Fruit fly (Drosophila melanogaster) whole organism, embryonic: ENCODE results near the gene CG31493.

ENCODE experiments used
- CG10147 ChIP-seq: fragments of 200-800 bp; sonication (Bioruptor generic); optimal IDR thresholded peaks from 2 replicates; lab custom pipeline; 2019; ENCODE audit warnings: missing biosample characterization, mild to moderate bottlenecking, missing genetic modification characterization, moderate library complexity
- CG10321 ChIP-seq: fragments of 200-800 bp; sonication (Bioruptor generic); IDR thresholded peaks from 2 replicates; pipeline ENCODE4 v1.3.6; 2022; ENCODE audit warnings: missing biosample characterization, missing genetic modification characterization
- CG10565 ChIP-seq: fragments of 200-800 bp; sonication (Bioruptor generic); optimal IDR thresholded peaks from 3 replicates; lab custom pipeline; 2016; ENCODE audit warnings: missing biosample characterization, mild to moderate bottlenecking, missing genetic modification characterization
- CG11723 ChIP-seq: fragments of 200-800 bp; sonication (Bioruptor generic); optimal IDR thresholded peaks from 2 replicates; lab custom pipeline; 2017; ENCODE audit warnings: missing biosample characterization, mild to moderate bottlenecking, missing genetic modification characterization
- CG12942 ChIP-seq: fragments of 200-800 bp; sonication (Bioruptor generic); optimal IDR thresholded peaks from 3 replicates; lab custom pipeline; 2016; ENCODE audit warnings: missing biosample characterization, missing genetic modification characterization
- CG13287 ChIP-seq: fragments of 200-800 bp; sonication (Bioruptor generic); IDR thresholded peaks from 2 replicates; pipeline ENCODE4 v1.3.6; 2022; ENCODE audit warnings: missing biosample characterization, missing genetic modification characterization; ENCODE audit not compliant: partially characterized antibody
- CG15269 ChIP-seq: fragments of 200-800 bp; sonication (Bioruptor generic); optimal IDR thresholded peaks from 2 replicates; lab custom pipeline; 2018; ENCODE audit warnings: missing biosample characterization, mild to moderate bottlenecking, missing genetic modification characterization, moderate library complexity
- CG1647 ChIP-seq: fragments of 200-800 bp; sonication (Bioruptor generic); optimal IDR thresholded peaks from 3 replicates; lab custom pipeline; 2016; ENCODE audit warnings: missing biosample characterization, missing genetic modification characterization
- CG16813 ChIP-seq: fragments of 200-800 bp; sonication (Bioruptor generic); IDR thresholded peaks from 3 replicates; pipeline ENCODE4 v1.3.6; 2022; ENCODE audit warnings: missing biosample characterization, missing genetic modification characterization; ENCODE audit not compliant: partially characterized antibody
- CG17612 ChIP-seq: fragments of 200-800 bp; sonication (Bioruptor generic); IDR thresholded peaks from 2 replicates; pipeline ENCODE4 v1.3.6; 2022; ENCODE audit warnings: missing biosample characterization, missing genetic modification characterization
- CG17829 ChIP-seq: fragments of 200-800 bp; optimal IDR thresholded peaks from 2 replicates; lab custom pipeline; 2019; ENCODE audit warnings: missing biosample characterization, mild to moderate bottlenecking, missing genetic modification characterization, moderate library complexity
- CG18619 ChIP-seq: fragments of 200-800 bp; sonication (Bioruptor generic); optimal IDR thresholded peaks from 3 replicates; lab custom pipeline; 2017; ENCODE audit warnings: missing biosample characterization, mild to moderate bottlenecking, missing genetic modification characterization
- CG2202 ChIP-seq: fragments of 200-800 bp; sonication (Bioruptor generic); optimal IDR thresholded peaks from 2 replicates; lab custom pipeline; 2018; ENCODE audit warnings: missing biosample characterization, mild to moderate bottlenecking, missing genetic modification characterization
- CG2889 ChIP-seq: fragments of 200-800 bp; sonication (Bioruptor generic); IDR thresholded peaks from 3 replicates; pipeline ENCODE4 v1.3.6; 2022; ENCODE audit warnings: missing biosample characterization, missing genetic modification characterization
- CG4424 ChIP-seq: fragments of 200-800 bp; sonication (Bioruptor generic); optimal IDR thresholded peaks from 3 replicates; lab custom pipeline; 2016; ENCODE audit warnings: missing biosample characterization, missing genetic modification characterization
- CG7556 ChIP-seq: fragments of 200-800 bp; sonication (Bioruptor generic); optimal IDR thresholded peaks from 2 replicates; lab custom pipeline; 2017; ENCODE audit warnings: missing biosample characterization, mild to moderate bottlenecking, missing genetic modification characterization
- CG8388 ChIP-seq: fragments of 200-800 bp; sonication (Bioruptor generic); optimal IDR thresholded peaks from 2 replicates; lab custom pipeline; 2019; ENCODE audit warnings: missing biosample characterization, mild to moderate bottlenecking, missing genetic modification characterization, moderate library complexity
- CG8765 ChIP-seq: fragments of 200-800 bp; sonication (Bioruptor generic); IDR thresholded peaks from 2 replicates; pipeline ENCODE4 v1.3.6; 2022; ENCODE audit warnings: missing biosample characterization, missing genetic modification characterization
- CG8944 ChIP-seq: fragments of 200-800 bp; sonication (Bioruptor generic); optimal IDR thresholded peaks from 3 replicates; lab custom pipeline; 2016; ENCODE audit warnings: missing biosample characterization, missing genetic modification characterization
- CG9727 ChIP-seq: fragments of 200-800 bp; sonication (Bioruptor generic); optimal IDR thresholded peaks from 3 replicates; lab custom pipeline; 2017; ENCODE audit warnings: missing biosample characterization, mild to moderate bottlenecking, missing genetic modification characterization
- Hr3 ChIP-seq: fragments of 200-800 bp; sonication (Bioruptor generic); optimal IDR thresholded peaks from 3 replicates; lab custom pipeline; 2016; ENCODE audit warnings: missing biosample characterization, missing genetic modification characterization
- Kr ChIP-seq: fragments of 200-800 bp; sonication (Bioruptor generic); optimal IDR thresholded peaks from 2 replicates; lab custom pipeline; 2017; ENCODE audit warnings: missing biosample characterization, mild to moderate bottlenecking, missing genetic modification characterization
- Lhr ChIP-seq: fragments of 200-800 bp; sonication (Bioruptor generic); optimal IDR thresholded peaks from 3 replicates; lab custom pipeline; 2017; ENCODE audit warnings: mild to moderate bottlenecking, missing biosample characterization, missing genetic modification reagents, missing genetic modification characterization
- Meics ChIP-seq: fragments of 200-800 bp; sonication (Bioruptor generic); optimal IDR thresholded peaks from 2 replicates; lab custom pipeline; 2017; ENCODE audit warnings: missing biosample characterization, mild to moderate bottlenecking, missing genetic modification characterization
- Mrtf ChIP-seq: fragments of 200-800 bp; sonication (Bioruptor generic); IDR thresholded peaks from 3 replicates; pipeline ENCODE4 v1.3.6; 2022; ENCODE audit warnings: missing biosample characterization, missing genetic modification characterization
- NFAT ChIP-seq: fragments of 200-800 bp; sonication (Bioruptor generic); IDR thresholded peaks from 2 replicates; pipeline ENCODE4 v1.3.6; 2022; ENCODE audit warnings: missing biosample characterization, missing genetic modification characterization
- NK7.1 ChIP-seq: fragments of 200-800 bp; sonication (Bioruptor generic); optimal IDR thresholded peaks from 3 replicates; lab custom pipeline; 2016; ENCODE audit warnings: missing biosample characterization, missing genetic modification characterization
- Pdp1 ChIP-seq, 2 experiments: fragments of 200-800 bp; sonication (Bioruptor generic); optimal IDR thresholded peaks; 3 replicates each; lab custom pipeline; 2016; ENCODE audit warnings: missing biosample characterization in 2 of 2, missing genetic modification characterization in 2 of 2, mild to moderate bottlenecking in 1 of 2, moderate library complexity in 1 of 2
- Six4 ChIP-seq: fragments of 200-800 bp; sonication (Bioruptor generic); optimal IDR thresholded peaks from 2 replicates; lab custom pipeline; 2016; ENCODE audit warnings: missing biosample characterization, missing genetic modification characterization
- Tbp ChIP-seq: fragments of >200 bp; optimal IDR thresholded peaks from 2 replicates; lab custom pipeline; 2018; ENCODE audit warnings: missing biosample characterization, missing genetic modification characterization
- cg ChIP-seq: fragments of 200-800 bp; sonication (Bioruptor generic); optimal IDR thresholded peaks from 3 replicates; lab custom pipeline; 2019; ENCODE audit warnings: missing biosample characterization, mild to moderate bottlenecking, missing genetic modification characterization, moderate library complexity
- chif ChIP-seq, 2 experiments: fragments of 200-800 bp; sonication (Bioruptor generic); optimal IDR thresholded peaks; 3 replicates each; lab custom pipeline; 2016; ENCODE audit warnings: missing biosample characterization in 2 of 2, missing genetic modification characterization in 2 of 2
- ci ChIP-seq: fragments of 200-800 bp; sonication (Bioruptor generic); IDR thresholded peaks from 3 replicates; pipeline ENCODE4 v1.3.6; 2022; ENCODE audit warnings: missing biosample characterization, missing genetic modification characterization
- ftz-f1 ChIP-seq: fragments of 200-800 bp; sonication (Bioruptor generic); optimal IDR thresholded peaks from 2 replicates; lab custom pipeline; 2016; ENCODE audit warnings: missing biosample characterization, missing genetic modification characterization
- fu2 ChIP-seq: fragments of 200-800 bp; sonication (Bioruptor generic); optimal IDR thresholded peaks from 2 replicates; lab custom pipeline; 2016; ENCODE audit warnings: missing biosample characterization, missing genetic modification characterization
- ind ChIP-seq: fragments of 200-800 bp; sonication (Bioruptor generic); optimal IDR thresholded peaks from 3 replicates; lab custom pipeline; 2016; ENCODE audit warnings: missing biosample characterization, missing genetic modification characterization
- nmo ChIP-seq: fragments of 200-800 bp; sonication (Bioruptor generic); optimal IDR thresholded peaks from 2 replicates; lab custom pipeline; 2018; ENCODE audit warnings: missing biosample characterization, mild to moderate bottlenecking, missing genetic modification characterization, moderate library complexity
- odd ChIP-seq: fragments of 200-800 bp; sonication (Bioruptor generic); optimal IDR thresholded peaks from 2 replicates; lab custom pipeline; 2017; ENCODE audit warnings: missing biosample characterization, mild to moderate bottlenecking, missing genetic modification characterization
- pb ChIP-seq: fragments of 200-800 bp; sonication (Bioruptor generic); optimal IDR thresholded peaks from 3 replicates; lab custom pipeline; 2016; ENCODE audit warnings: missing biosample characterization, missing genetic modification characterization
- pum ChIP-seq: fragments of 200-800 bp; sonication (Bioruptor generic); optimal IDR thresholded peaks from 2 replicates; lab custom pipeline; 2016; ENCODE audit warnings: missing biosample characterization, missing genetic modification characterization
- run ChIP-seq: fragments of 200-800 bp; sonication (Bioruptor generic); optimal IDR thresholded peaks from 3 replicates; lab custom pipeline; 2018; ENCODE audit warnings: missing biosample characterization, mild to moderate bottlenecking, missing genetic modification characterization
- scrt ChIP-seq: fragments of 200-800 bp; sonication (Bioruptor generic); optimal IDR thresholded peaks from 2 replicates; lab custom pipeline; 2018; ENCODE audit warnings: missing biosample characterization, mild to moderate bottlenecking, missing genetic modification characterization, moderate library complexity
- shn ChIP-seq: fragments of 200-800 bp; sonication (Bioruptor generic); optimal IDR thresholded peaks from 3 replicates; lab custom pipeline; 2016; ENCODE audit warnings: missing biosample characterization, missing genetic modification characterization
- sim ChIP-seq: fragments of 200-800 bp; sonication (Bioruptor generic); IDR thresholded peaks from 2 replicates; pipeline ENCODE4 v1.3.6; 2022; ENCODE audit warnings: missing biosample characterization, missing genetic modification characterization
- slou ChIP-seq: fragments of 200-800 bp; sonication (Bioruptor generic); optimal IDR thresholded peaks from 3 replicates; lab custom pipeline; 2016; ENCODE audit warnings: missing biosample characterization, missing genetic modification characterization
- so ChIP-seq: fragments of 200-800 bp; sonication (Bioruptor generic); IDR thresholded peaks from 3 replicates; pipeline ENCODE4 v1.3.6; 2022; ENCODE audit warnings: missing biosample characterization, missing genetic modification characterization
- sr ChIP-seq: fragments of 200-800 bp; sonication (Bioruptor generic); IDR thresholded peaks from 3 replicates; pipeline ENCODE4 v1.3.6; 2022; ENCODE audit warnings: missing biosample characterization, missing genetic modification characterization
- tin ChIP-seq: fragments of 200-800 bp; sonication (Bioruptor generic); optimal IDR thresholded peaks from 3 replicates; lab custom pipeline; 2016; ENCODE audit warnings: missing biosample characterization, missing genetic modification characterization
- z ChIP-seq: fragments of 200-800 bp; sonication (Bioruptor generic); IDR thresholded peaks from 3 replicates; pipeline ENCODE4 v1.3.6; 2022; ENCODE audit warnings: missing biosample characterization, missing genetic modification characterization
- zen2 ChIP-seq: fragments of 200-800 bp; sonication (Bioruptor generic); IDR thresholded peaks from 3 replicates; pipeline ENCODE4 v1.3.6; 2022; ENCODE audit warnings: missing biosample characterization, missing genetic modification characterization; ENCODE audit not compliant: partially characterized antibody

The CG31493 gene

dm6 chr3R:7108589-7109312 lies 22.6 kb upstream of the CG31493 start (continued):
- peak; percentile 91 for TF ChIP-seq CG15269 (tag; lab: Kevin White, UChicago)
- TF ChIP-seq sim = no peak
- TF ChIP-seq scrt (GFP tag; lab: Kevin White, UChicago) = peak; percentile 78
- TF ChIP-seq CG7556 (GFP tag; lab: Kevin White, UChicago) = peak; percentile 90
- TF ChIP-seq Hr3 (GFP tag; lab: Kevin White, UChicago) = peak; percentile 96
- TF ChIP-seq ci (GFP tag; lab: Robert Waterston, UW) = no peak
- TF ChIP-seq shn (GFP tag; lab: Kevin White, UChicago) = peak; percentile 77
- TF ChIP-seq ind (GFP tag; lab: Kevin White, UChicago) = peak; percentile 87
- peak; percentile 94 for TF ChIP-seq CG12942 (GFP tag; lab: Kevin White, UChicago)
- peak; percentile 99 for TF ChIP-seq nmo (GFP tag; lab: Kevin White, UChicago)
- TF ChIP-seq NFAT (GFP tag; lab: Robert Waterston, UW) = no peak
- TF ChIP-seq CG4424 (GFP tag; lab: Kevin White, UChicago) = peak; percentile 97
- TF ChIP-seq CG17829 (tag; lab: Kevin White, UChicago) = peak; percentile 99
- peak; percentile 72 for TF ChIP-seq CG10565 (GFP tag; lab: Kevin White, UChicago)
- peak; percentile 82 for TF ChIP-seq CG1647
- TF ChIP-seq pb = peak; percentile 82
- peak; percentile 83 for TF ChIP-seq Kr (GFP tag; lab: Kevin White, UChicago)
- TF ChIP-seq slou = peak; percentile 69
- TF ChIP-seq CG17612 (GFP tag; lab: Robert Waterston, UW) = no peak
- peak; percentile 98 for TF ChIP-seq CG9727 (GFP tag; lab: Kevin White, UChicago)
- no peak for TF ChIP-seq CG8765 (GFP tag; lab: Robert Waterston, UW)
- TF ChIP-seq run = peak; percentile 82
- TF ChIP-seq CG10321 (GFP tag; lab: Robert Waterston, UW) = no peak
- peak; percentile 86 for TF ChIP-seq odd
- no peak for TF ChIP-seq CG13287
- peak; percentile 87 for TF ChIP-seq CG18619
- peak; percentile 86 to 91 for TF ChIP-seq Pdp1 (GFP tag; optimal IDR thresholded peaks at IDR 0.05; lab: Kevin White, UChicago)
- peak; percentile 90 for TF ChIP-seq CG8944 (GFP tag; lab: Kevin White, UChicago)
- no peak for TF ChIP-seq ftz-f1 (GFP tag; lab: Kevin White, UChicago)
- peak; percentile 94 for TF ChIP-seq Lhr (GFP tag; lab: Kevin White, UChicago)
- peak; percentile 88 for TF ChIP-seq NK7.1 (GFP tag; lab: Kevin White, UChicago)
- peak; percentile 96 for TF ChIP-seq Six4 (GFP tag; lab: Kevin White, UChicago)
- TF ChIP-seq CG16813 (GFP tag; lab: Robert Waterston, UW) = no peak
- TF ChIP-seq CG2889 (GFP tag; lab: Robert Waterston, UW) = no peak
- peak; percentile 95 for TF ChIP-seq cg (GFP tag; lab: Kevin White, UChicago)
- peak; percentile 97 for TF ChIP-seq CG2202 (tag; lab: Kevin White, UChicago)
- peak; percentile 75 for TF ChIP-seq Meics
- TF ChIP-seq pum (GFP tag; lab: Kevin White, UChicago) = peak; percentile 90
- peak; percentile 68 for TF ChIP-seq fu2 (GFP tag; lab: Kevin White, UChicago)
- no peak for TF ChIP-seq so
- no peak for TF ChIP-seq Tbp (GFP tag; lab: Kevin White, UChicago)
- no peak for TF ChIP-seq Mrtf
- peak; percentile 96 for TF ChIP-seq tin (GFP tag; lab: Kevin White, UChicago)
- TF ChIP-seq CG8388 (GFP tag; lab: Kevin White, UChicago) = peak; percentile 97
- TF ChIP-seq CG11723 = peak; percentile 87
- TF ChIP-seq sr (GFP tag; lab: Robert Waterston, UW) = no peak
- TF ChIP-seq CG10147 = peak; percentile 72
- TF ChIP-seq chif (GFP tag; optimal IDR thresholded peaks at IDR 0.05; lab: Kevin White, UChicago) = peak; percentile 92 to 97
- no peak for TF ChIP-seq zen2 (GFP tag; lab: Robert Waterston, UW)
- TF ChIP-seq z (GFP tag; lab: Robert Waterston, UW) = no peak
